Fruit fly (Drosophila melanogaster): ENCODE measurements around the gene iPLA2-VIA.

DNA sequence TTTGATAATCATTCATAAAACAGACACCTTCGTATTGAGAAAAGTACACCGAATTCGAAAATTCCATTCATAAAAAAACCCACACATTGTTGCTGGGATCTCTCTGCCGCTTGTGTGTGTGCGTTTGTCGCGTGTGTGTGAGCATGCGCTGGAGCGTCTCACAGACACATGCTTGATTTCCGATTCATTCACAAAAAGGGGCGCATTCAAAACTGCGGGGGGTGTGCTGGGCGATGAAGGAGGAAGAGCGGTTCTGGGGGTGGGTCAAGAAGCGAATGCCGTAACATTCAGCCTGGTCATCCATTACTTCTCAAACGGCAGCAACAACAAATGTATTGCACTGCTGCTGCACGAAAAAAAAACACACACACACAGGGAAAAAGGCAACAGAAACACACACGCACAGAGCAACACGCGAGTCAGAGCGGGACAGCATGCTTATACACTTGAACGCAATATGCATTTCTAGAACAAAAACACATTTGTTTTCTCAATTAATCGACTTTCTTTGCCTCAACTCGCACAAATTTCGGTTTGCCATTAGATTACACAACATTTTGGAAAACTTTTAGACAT is 10.2 kb downstream of the iPLA2-VIA start:
- TF ChIP-seq Deaf1 (tag; optimal IDR thresholded peaks at IDR 0.05) (peak; percentile 15), lola (GFP tag; optimal IDR thresholded peaks at IDR 0.05) (peak in 1 of 3 experiments; percentile 54), ttk (GFP tag; IDR thresholded peaks at IDR 0.05) (peak; percentile 46; the same call in 1 of the 2 replicates), ems (GFP tag; optimal IDR thresholded peaks at IDR 0.05) (no peak), danr (GFP tag; IDR thresholded peaks at IDR 0.05) (no peak)

Data from whole organism, embryonic.